Fruit fly (Drosophila melanogaster) whole organism, embryonic: Measurements from ENCODE around the gene CG9986.

ENCODE experiments used
- ATbp ChIP-seq: fragments of 200-800 bp; sonication (Bioruptor generic); optimal IDR thresholded peaks from 2 replicates; lab custom pipeline; 2017; ENCODE audit warnings: missing biosample characterization, mild to moderate bottlenecking, missing genetic modification characterization, missing genetic modification reagents
- Ada2b ChIP-seq: fragments of 200-800 bp; sonication (Bioruptor generic); IDR thresholded peaks from 2 replicates; pipeline ENCODE4 v1.3.6; 2022; ENCODE audit warnings: missing biosample characterization, missing genetic modification characterization
- Aef1 ChIP-seq: fragments of 200-800 bp; sonication (Bioruptor generic); IDR thresholded peaks from 3 replicates; pipeline ENCODE4 v1.3.6; 2022; ENCODE audit warnings: missing biosample characterization, missing genetic modification characterization
- Atf-2 ChIP-seq: fragments of 200-800 bp; sonication (Bioruptor generic); optimal IDR thresholded peaks from 2 replicates; lab custom pipeline; 2016; ENCODE audit warnings: missing biosample characterization, missing genetic modification characterization
- Atf6 ChIP-seq: fragments of 200-800 bp; sonication (Bioruptor generic); IDR thresholded peaks from 2 replicates; pipeline ENCODE4 v1.3.6; 2022; ENCODE audit warnings: missing biosample characterization, missing genetic modification characterization
- Bgb ChIP-seq: fragments of 200-800 bp; sonication (Bioruptor generic); IDR thresholded peaks from 2 replicates; pipeline ENCODE4 v1.3.6; 2022; ENCODE audit warnings: missing biosample characterization, missing genetic modification characterization; ENCODE audit not compliant: partially characterized antibody
- CG10267 ChIP-seq: fragments of 200-800 bp; sonication (Bioruptor generic); optimal IDR thresholded peaks from 2 replicates; lab custom pipeline; 2018; ENCODE audit warnings: missing biosample characterization, mild to moderate bottlenecking, missing genetic modification characterization, moderate library complexity
- CG10565 ChIP-seq: fragments of 200-800 bp; sonication (Bioruptor generic); optimal IDR thresholded peaks from 3 replicates; lab custom pipeline; 2016; ENCODE audit warnings: missing biosample characterization, mild to moderate bottlenecking, missing genetic modification characterization
- CG10654 ChIP-seq: fragments of 200-800 bp; sonication (Bioruptor generic); optimal IDR thresholded peaks from 2 replicates; lab custom pipeline; 2016; ENCODE audit warnings: missing biosample characterization, missing genetic modification characterization
- CG11247 ChIP-seq: fragments of 200-800 bp; sonication (Bioruptor generic); IDR thresholded peaks from 2 replicates; pipeline ENCODE4 v1.3.6; 2022; ENCODE audit warnings: missing biosample characterization, missing genetic modification characterization
- CG11398 ChIP-seq: fragments of 200-800 bp; sonication (Bioruptor generic); optimal IDR thresholded peaks from 2 replicates; lab custom pipeline; 2016; ENCODE audit warnings: missing biosample characterization, missing genetic modification characterization
- CG12942 ChIP-seq: fragments of 200-800 bp; sonication (Bioruptor generic); optimal IDR thresholded peaks from 3 replicates; lab custom pipeline; 2016; ENCODE audit warnings: missing biosample characterization, missing genetic modification characterization
- CG13296 ChIP-seq: fragments of 200-800 bp; sonication (Bioruptor generic); optimal IDR thresholded peaks from 3 replicates; lab custom pipeline; 2018; ENCODE audit warnings: missing biosample characterization, mild to moderate bottlenecking, missing genetic modification characterization
- CG14710 ChIP-seq: fragments of 200-800 bp; sonication (Bioruptor generic); optimal IDR thresholded peaks from 3 replicates; lab custom pipeline; 2019; ENCODE audit warnings: missing biosample characterization, mild to moderate bottlenecking, missing genetic modification characterization, moderate library complexity
- CG15011 ChIP-seq: fragments of 200-800 bp; sonication (Bioruptor generic); optimal IDR thresholded peaks from 3 replicates; lab custom pipeline; 2018; ENCODE audit warnings: missing biosample characterization, mild to moderate bottlenecking, missing genetic modification characterization
- CG16813 ChIP-seq: fragments of 200-800 bp; sonication (Bioruptor generic); IDR thresholded peaks from 3 replicates; pipeline ENCODE4 v1.3.6; 2022; ENCODE audit warnings: missing biosample characterization, missing genetic modification characterization; ENCODE audit not compliant: partially characterized antibody
- CG17186 ChIP-seq: fragments of 200-800 bp; sonication (Bioruptor generic); optimal IDR thresholded peaks from 3 replicates; lab custom pipeline; 2017; ENCODE audit warnings: missing biosample characterization, missing genetic modification reagents, missing genetic modification characterization
- CG2120 ChIP-seq: fragments of 200-800 bp; sonication (Bioruptor generic); optimal IDR thresholded peaks from 3 replicates; lab custom pipeline; 2016; ENCODE audit warnings: missing biosample characterization, missing genetic modification characterization
- CG3065 ChIP-seq: fragments of 200-800 bp; sonication (Bioruptor generic); optimal IDR thresholded peaks from 2 replicates; lab custom pipeline; 2016; ENCODE audit warnings: missing biosample characterization, missing genetic modification characterization
- CG32532 ChIP-seq: fragments of 200-800 bp; sonication (Bioruptor generic); IDR thresholded peaks from 2 replicates; pipeline ENCODE4 v1.3.6; 2022; ENCODE audit warnings: missing biosample characterization, missing genetic modification characterization
- CG33557 ChIP-seq: fragments of 200-800 bp; sonication (Bioruptor generic); optimal IDR thresholded peaks from 2 replicates; lab custom pipeline; 2019; ENCODE audit warnings: missing biosample characterization, mild to moderate bottlenecking, missing genetic modification characterization, moderate library complexity
- CG5180 ChIP-seq: fragments of 200-800 bp; sonication (Bioruptor generic); optimal IDR thresholded peaks from 3 replicates; lab custom pipeline; 2017; ENCODE audit warnings: missing biosample characterization, missing genetic modification characterization, mild to moderate bottlenecking, moderate library complexity, missing genetic modification reagents
- CG5953 ChIP-seq: fragments of 200-800 bp; sonication (Bioruptor generic); IDR thresholded peaks from 2 replicates; pipeline ENCODE4 v1.3.6; 2022; ENCODE audit warnings: missing biosample characterization, missing genetic modification characterization
- CG6254 ChIP-seq: fragments of 200-800 bp; sonication (Bioruptor generic); optimal IDR thresholded peaks from 3 replicates; lab custom pipeline; 2017; ENCODE audit warnings: mild to moderate bottlenecking, missing biosample characterization, missing genetic modification reagents, missing genetic modification characterization
- CG7839 ChIP-seq: fragments of 200-800 bp; sonication (Bioruptor generic); optimal IDR thresholded peaks from 3 replicates; lab custom pipeline; 2018; ENCODE audit warnings: missing biosample characterization, mild to moderate bottlenecking, missing genetic modification characterization, moderate library complexity
- CG7987 ChIP-seq: fragments of 200-800 bp; sonication (Bioruptor generic); optimal IDR thresholded peaks from 2 replicates; lab custom pipeline; 2018; ENCODE audit warnings: missing biosample characterization, mild to moderate bottlenecking, missing genetic modification characterization, moderate library complexity
- CG9932 ChIP-seq: fragments of 200-800 bp; sonication (Bioruptor generic); IDR thresholded peaks from 2 replicates; pipeline ENCODE4 v1.3.6; 2022; ENCODE audit warnings: missing biosample characterization, missing genetic modification characterization
- E2f2 ChIP-seq: fragments of 200-800 bp; sonication (Bioruptor generic); IDR thresholded peaks from 2 replicates; pipeline ENCODE4 v1.3.6; 2022; ENCODE audit warnings: missing biosample characterization, missing genetic modification characterization
- Elba2 ChIP-seq: fragments of 200-800 bp; sonication (Bioruptor generic); optimal IDR thresholded peaks from 3 replicates; lab custom pipeline; 2016; ENCODE audit warnings: missing biosample characterization, missing genetic modification characterization
- HLH3B ChIP-seq: fragments of 200-800 bp; sonication (Bioruptor generic); IDR thresholded peaks from 2 replicates; pipeline ENCODE4 v1.3.6; 2022; ENCODE audit warnings: missing biosample characterization, missing genetic modification characterization
- NC2α ChIP-seq: fragments of 200-800 bp; sonication (Bioruptor generic); optimal IDR thresholded peaks from 2 replicates; lab custom pipeline; 2016; ENCODE audit warnings: missing biosample characterization, missing genetic modification characterization
- Opbp ChIP-seq: fragments of 200-800 bp; sonication (Bioruptor generic); IDR thresholded peaks from 3 replicates; pipeline ENCODE4 v1.3.6; 2022; ENCODE audit warnings: missing biosample characterization, missing genetic modification characterization; ENCODE audit not compliant: partially characterized antibody
- Optix ChIP-seq: fragments of 200-800 bp; sonication (Bioruptor generic); IDR thresholded peaks from 3 replicates; pipeline ENCODE4 v1.3.6; 2022; ENCODE audit warnings: missing biosample characterization, missing genetic modification characterization
- Rfx ChIP-seq: fragments of 200-800 bp; sonication (Bioruptor generic); IDR thresholded peaks from 2 replicates; pipeline ENCODE4 v1.3.6; 2022; ENCODE audit warnings: missing biosample characterization, missing genetic modification characterization
- Sox102F ChIP-seq: fragments of 200-800 bp; sonication (Bioruptor generic); optimal IDR thresholded peaks from 2 replicates; lab custom pipeline; 2018; ENCODE audit warnings: missing biosample characterization, mild to moderate bottlenecking, missing genetic modification characterization, moderate library complexity
- Tbp ChIP-seq: fragments of >200 bp; optimal IDR thresholded peaks from 2 replicates; lab custom pipeline; 2018; ENCODE audit warnings: missing biosample characterization, missing genetic modification characterization
- ato ChIP-seq: fragments of 200-800 bp; sonication (Bioruptor generic); IDR thresholded peaks from 2 replicates; pipeline ENCODE4 v1.3.6; 2022; ENCODE audit warnings: missing biosample characterization, missing genetic modification characterization; ENCODE audit not compliant: partially characterized antibody
- cas ChIP-seq: fragments of 200-800 bp; sonication (Bioruptor generic); IDR thresholded peaks from 2 replicates; pipeline ENCODE4 v1.3.6; 2022; ENCODE audit warnings: missing biosample characterization, missing genetic modification characterization
- chn ChIP-seq: fragments of 200-800 bp; sonication (Bioruptor generic); optimal IDR thresholded peaks from 2 replicates; lab custom pipeline; 2016; ENCODE audit warnings: missing biosample characterization, missing genetic modification characterization
- da ChIP-seq: fragments of 200-800 bp; sonication (Bioruptor generic); optimal IDR thresholded peaks from 2 replicates; lab custom pipeline; 2016; ENCODE audit warnings: missing biosample characterization, missing genetic modification characterization
- dimm ChIP-seq: fragments of 200-800 bp; sonication (Bioruptor generic); IDR thresholded peaks from 2 replicates; pipeline ENCODE4 v1.3.6; 2022; ENCODE audit warnings: missing biosample characterization, missing genetic modification characterization
- ems ChIP-seq: fragments of 200-800 bp; sonication (Bioruptor generic); optimal IDR thresholded peaks from 3 replicates; lab custom pipeline; 2016; ENCODE audit warnings: missing biosample characterization, missing genetic modification characterization
- fd64A ChIP-seq: fragments of 200-800 bp; sonication (Bioruptor generic); optimal IDR thresholded peaks from 3 replicates; lab custom pipeline; 2018; ENCODE audit warnings: missing biosample characterization, mild to moderate bottlenecking, missing genetic modification characterization
- lmd ChIP-seq: fragments of 200-800 bp; sonication (Bioruptor generic); IDR thresholded peaks from 2 replicates; pipeline ENCODE4 v1.3.6; 2022; ENCODE audit warnings: missing biosample characterization, missing genetic modification characterization
- maf-S ChIP-seq: fragments of 200-800 bp; sonication (Bioruptor generic); optimal IDR thresholded peaks from 2 replicates; lab custom pipeline; 2016; ENCODE audit warnings: missing biosample characterization, missing genetic modification characterization
- nerfin-1 ChIP-seq: fragments of 200-800 bp; sonication (Bioruptor generic); optimal IDR thresholded peaks from 3 replicates; lab custom pipeline; 2019; ENCODE audit warnings: missing biosample characterization, mild to moderate bottlenecking, missing genetic modification characterization, moderate library complexity
- oc ChIP-seq: fragments of 200-800 bp; sonication (Bioruptor generic); optimal IDR thresholded peaks from 2 replicates; lab custom pipeline; 2018; ENCODE audit warnings: missing biosample characterization, mild to moderate bottlenecking, missing genetic modification characterization, moderate library complexity
- phol ChIP-seq: fragments of 200-800 bp; sonication (Bioruptor generic); optimal IDR thresholded peaks from 3 replicates; lab custom pipeline; 2018; ENCODE audit warnings: missing biosample characterization, mild to moderate bottlenecking, missing genetic modification characterization, moderate library complexity
- ro ChIP-seq: fragments of 200-800 bp; sonication (Bioruptor generic); IDR thresholded peaks from 2 replicates; pipeline ENCODE4 v1.3.6; 2022; ENCODE audit warnings: missing biosample characterization, missing genetic modification characterization
- ttk ChIP-seq: fragments of 200-800 bp; sonication (Bioruptor generic); IDR thresholded peaks from 2 replicates; pipeline ENCODE4 v2.1.2; 2022; ENCODE audit warnings: missing biosample characterization, missing genetic modification characterization
- vvl ChIP-seq: fragments of 200-800 bp; sonication (Bioruptor generic); IDR thresholded peaks from 2 replicates; pipeline ENCODE4 v1.3.6; 2022; ENCODE audit warnings: missing biosample characterization, missing genetic modification characterization
- wdn ChIP-seq: fragments of 200-800 bp; sonication (Bioruptor generic); IDR thresholded peaks from 2 replicates; pipeline ENCODE4 v1.3.6; 2022; ENCODE audit warnings: missing biosample characterization, missing genetic modification characterization

Gene CG9986

dm6 chr3R:28570805-28571204, 35.1 kb upstream of the CG9986 start (continued):
- no peak for TF ChIP-seq NC2α (GFP tag; lab: Kevin White, UChicago)
- peak; percentile 23 for TF ChIP-seq oc (tag; lab: Kevin White, UChicago)
- TF ChIP-seq CG33557 (GFP tag; lab: Kevin White, UChicago) = peak; percentile 50
- peak; percentile 61 for TF ChIP-seq ATbp
- TF ChIP-seq Tbp (GFP tag; lab: Kevin White, UChicago) = no peak
- no peak for TF ChIP-seq CG32532 (GFP tag; lab: Robert Waterston, UW)
- TF ChIP-seq lmd (GFP tag; lab: Robert Waterston, UW) = no peak
- TF ChIP-seq Atf6 (GFP tag; lab: Robert Waterston, UW) = 0 out of 2 replicates have a peak, but pooled peaks have one; percentile 19
- TF ChIP-seq CG7839 = peak; percentile 26
- TF ChIP-seq CG17186 = no peak
- peak; percentile 37 for TF ChIP-seq CG15011 (GFP tag; lab: Kevin White, UChicago)
- TF ChIP-seq CG11398 (GFP tag; lab: Kevin White, UChicago) = no peak
- no peak for TF ChIP-seq CG16813 (GFP tag; lab: Robert Waterston, UW)
- peak; percentile 22; the same call in 1 of the 2 replicates for TF ChIP-seq Rfx
- TF ChIP-seq chn (GFP tag; lab: Kevin White, UChicago) = no peak
- no peak for TF ChIP-seq CG10565 (GFP tag; lab: Kevin White, UChicago)
- peak; percentile 47 for TF ChIP-seq CG6254 (GFP tag; lab: Kevin White, UChicago)
- no peak for TF ChIP-seq CG5953 (GFP tag; lab: Robert Waterston, UW)
- TF ChIP-seq CG14710 (tag; lab: Kevin White, UChicago) = peak; percentile 34
- TF ChIP-seq ems (GFP tag; lab: Kevin White, UChicago) = no peak
- TF ChIP-seq dimm (GFP tag; lab: Robert Waterston, UW) = no peak
- no peak for TF ChIP-seq ttk (GFP tag; lab: Robert Waterston, UW)
- no peak for TF ChIP-seq cas
- TF ChIP-seq CG11247 (GFP tag; lab: Robert Waterston, UW) = no peak
- no peak for TF ChIP-seq Aef1 (GFP tag; lab: Robert Waterston, UW)
- TF ChIP-seq CG5180 (GFP tag; lab: Kevin White, UChicago) = peak; percentile 2
- TF ChIP-seq HLH3B (GFP tag; lab: Robert Waterston, UW) = no peak
- peak; percentile 56 for TF ChIP-seq CG13296
- peak; percentile 63 for TF ChIP-seq fd64A (GFP tag; lab: Kevin White, UChicago)
- no peak for TF ChIP-seq ro
- no peak for TF ChIP-seq Ada2b (GFP tag; lab: Robert Waterston, UW)
- peak; percentile 64 for TF ChIP-seq CG7987
- no peak for TF ChIP-seq CG2120 (GFP tag; lab: Kevin White, UChicago)
- TF ChIP-seq vvl (GFP tag; lab: Robert Waterston, UW) = no peak
- TF ChIP-seq Optix = no peak
- no peak for TF ChIP-seq CG10654 (GFP tag; lab: Kevin White, UChicago)
- no peak for TF ChIP-seq maf-S (GFP tag; lab: Kevin White, UChicago)
- TF ChIP-seq Opbp (GFP tag; lab: Robert Waterston, UW) = no peak
- TF ChIP-seq Elba2 = no peak
- TF ChIP-seq Atf-2 (GFP tag; lab: Kevin White, UChicago) = no peak
- TF ChIP-seq E2f2 (GFP tag; lab: Robert Waterston, UW) = no peak
- no peak for TF ChIP-seq CG12942
- no peak for TF ChIP-seq CG3065 (GFP tag; lab: Kevin White, UChicago)
- TF ChIP-seq phol = no peak
- TF ChIP-seq Sox102F (GFP tag; lab: Kevin White, UChicago) = peak; percentile 38
- TF ChIP-seq da (GFP tag; lab: Kevin White, UChicago) = no peak
- TF ChIP-seq Bgb (GFP tag; lab: Robert Waterston, UW) = no peak
- TF ChIP-seq CG10267 (tag; lab: Kevin White, UChicago) = no peak
- no peak for TF ChIP-seq wdn (GFP tag; lab: Robert Waterston, UW)
- TF ChIP-seq CG9932 = no peak
- TF ChIP-seq nerfin-1 (tag; lab: Kevin White, UChicago) = peak; percentile 32
- TF ChIP-seq ato (GFP tag; lab: Robert Waterston, UW) = no peak
